Worm (Caenorhabditis elegans) whole organism, L4 larva: ENCODE results near the gene C50B6.9.

Source experiments
- F37D6.2 ChIP-seq: sonication (generic microtip); optimal IDR thresholded peaks from 2 replicates; lab custom pipeline; 2016; ENCODE audit warnings: mild to moderate bottlenecking, missing genetic modification characterization, missing compliant biosample characterization
- F49E8.2 ChIP-seq: sonication (generic microtip); optimal IDR thresholded peaks from 2 replicates; lab custom pipeline; 2016; ENCODE audit warnings: missing compliant biosample characterization, mild to moderate bottlenecking, missing genetic modification characterization, borderline replicate concordance
- R02D3.7 ChIP-seq: fragments of 150-350 bp; sonication (generic microtip); optimal IDR thresholded peaks from 3 replicates; lab custom pipeline; 2014; ENCODE audit warnings: missing biosample characterization, missing genetic modification characterization
- T20F7.1 ChIP-seq: fragments of 200-800 bp; sonication (Bioruptor generic); optimal IDR thresholded peaks from 2 replicates; lab custom pipeline; 2018; ENCODE audit warnings: mild to moderate bottlenecking, missing genetic modification characterization, missing compliant biosample characterization
- aha-1 ChIP-seq: fragments of 150-350 bp; peaks from one replicate; lab custom pipeline; 2014; ENCODE audit warnings: missing biosample characterization, missing genetic modification characterization
- aly-2 ChIP-seq: sonication (generic microtip); optimal IDR thresholded peaks from 2 replicates; lab custom pipeline; 2018; ENCODE audit warnings: missing biosample characterization, missing genetic modification characterization
- ama-1 ChIP-seq: fragments of 150-350 bp; optimal IDR thresholded peaks from 2 replicates; lab custom pipeline; 2014; ENCODE audit warnings: inconsistent platforms, mixed read lengths
- ceh-32 ChIP-seq: sonication (generic microtip); optimal IDR thresholded peaks from 2 replicates; lab custom pipeline; 2016; ENCODE audit warnings: mild to moderate bottlenecking, missing genetic modification characterization, missing compliant biosample characterization; ENCODE audit not compliant: poor library complexity
- cey-2 ChIP-seq: sonication (generic microtip); optimal IDR thresholded peaks from 3 replicates; lab custom pipeline; 2017; ENCODE audit warnings: missing genetic modification characterization, mild to moderate bottlenecking, missing compliant biosample characterization, antibody characterized with exemption, borderline replicate concordance; ENCODE audit not compliant: insufficient read depth
- daf-16 ChIP-seq, 3 experiments: sonication (generic microtip); optimal IDR thresholded peaks; 2 replicates each; lab custom pipeline; 2016 to 2017; ENCODE audit warnings: missing genetic modification characterization in 3 of 3, missing genetic modification reagents in 3 of 3, mild to moderate bottlenecking in 2 of 3, missing compliant biosample characterization in 2 of 3, missing biosample characterization in 1 of 3, moderate library complexity in 1 of 3
- daf-8 ChIP-seq: fragments of 200-800 bp; sonication (Bioruptor generic); IDR thresholded peaks from 2 replicates; pipeline ENCODE4 v1.3.6; 2022; ENCODE audit warnings: missing genetic modification characterization, missing compliant biosample characterization
- dmd-6 ChIP-seq: fragments of 200-800 bp; sonication (Bioruptor generic); IDR thresholded peaks from 2 replicates; pipeline ENCODE4 v1.3.6; 2022; ENCODE audit warnings: missing genetic modification reagents, missing genetic modification characterization, missing compliant biosample characterization
- duxl-1 ChIP-seq: sonication (generic microtip); optimal IDR thresholded peaks from 2 replicates; lab custom pipeline; 2016; ENCODE audit warnings: mild to moderate bottlenecking, missing genetic modification characterization, moderate library complexity, missing compliant biosample characterization; ENCODE audit not compliant: poor library complexity
- dve-1 ChIP-seq: sonication (generic microtip); optimal IDR thresholded peaks from 2 replicates; lab custom pipeline; 2017; ENCODE audit warnings: antibody characterized with exemption, mild to moderate bottlenecking, missing genetic modification characterization, missing compliant biosample characterization; ENCODE audit not compliant: insufficient read depth
- egl-43 ChIP-seq: fragments of 200-800 bp; sonication (Bioruptor generic); IDR thresholded peaks from 2 replicates; pipeline ENCODE4 v1.3.6; 2022; ENCODE audit warnings: missing genetic modification reagents, missing genetic modification characterization, missing compliant biosample characterization
- hlh-11 ChIP-seq: fragments of 200-800 bp; sonication (Bioruptor generic); optimal IDR thresholded peaks from 2 replicates; lab custom pipeline; 2018; ENCODE audit warnings: mild to moderate bottlenecking, missing genetic modification characterization, missing compliant biosample characterization
- hlh-30 ChIP-seq: sonication (generic microtip); optimal IDR thresholded peaks from 2 replicates; lab custom pipeline; 2017; ENCODE audit warnings: antibody characterized with exemption, mild to moderate bottlenecking, missing genetic modification characterization, missing compliant biosample characterization; ENCODE audit not compliant: insufficient read depth
- lin-1 ChIP-seq: fragments of 200-800 bp; sonication (Bioruptor generic); IDR thresholded peaks from 2 replicates; pipeline ENCODE4 v1.3.6; 2022; ENCODE audit warnings: missing genetic modification reagents, missing genetic modification characterization, missing compliant biosample characterization
- lin-38 ChIP-seq: fragments of 200-800 bp; sonication (Bioruptor generic); IDR thresholded peaks from 2 replicates; pipeline ENCODE4 v1.3.6; 2022; ENCODE audit warnings: missing genetic modification reagents, missing genetic modification characterization, missing compliant biosample characterization
- lin-39 ChIP-seq: fragments of 150-350 bp; optimal IDR thresholded peaks from 2 replicates; lab custom pipeline; 2014; ENCODE audit warnings: missing biosample characterization, missing genetic modification reagents, missing genetic modification characterization
- lsy-2 ChIP-seq, 2 experiments: fragments of 150-350 bp in 1 of 2; sonication (generic microtip) in 1 of 2; optimal IDR thresholded peaks; 2 replicates each; lab custom pipeline; 2014 to 2017; ENCODE audit warnings: missing biosample characterization in 2 of 2, missing genetic modification characterization in 2 of 2
- madf-5 ChIP-seq, 2 experiments: fragments of 200-800 bp; sonication (Bioruptor generic); IDR thresholded peaks; 2 replicates each; pipeline ENCODE4 v1.3.6; 2022; ENCODE audit warnings: missing compliant biosample characterization in 2 of 2, missing genetic modification characterization in 2 of 2
- mdl-1 ChIP-seq, 2 experiments: fragments of 150-350 bp in 1 of 2; sonication (generic microtip) in 1 of 2; optimal IDR thresholded peaks; 2 replicates each; lab custom pipeline; 2014 to 2017; ENCODE audit warnings: missing biosample characterization in 2 of 2, missing genetic modification characterization in 2 of 2
- mep-1 ChIP-seq: fragments of 150-350 bp; sonication (generic microtip); optimal IDR thresholded peaks from 3 replicates; lab custom pipeline; 2014; ENCODE audit warnings: missing biosample characterization, missing genetic modification characterization
- mes-2 ChIP-seq: sonication (generic microtip); optimal IDR thresholded peaks from 2 replicates; lab custom pipeline; 2016; ENCODE audit warnings: missing genotype, mild to moderate bottlenecking, missing genetic modification characterization, missing compliant biosample characterization; ENCODE audit not compliant: poor library complexity, severe bottlenecking
- mxl-3 ChIP-seq: fragments of 200-800 bp; sonication (Bioruptor generic); optimal IDR thresholded peaks from 2 replicates; lab custom pipeline; 2018; ENCODE audit warnings: mild to moderate bottlenecking, missing genetic modification characterization, missing compliant biosample characterization
- nhr-102 ChIP-seq: sonication (generic microtip); optimal IDR thresholded peaks from 2 replicates; lab custom pipeline; 2016; ENCODE audit warnings: mild to moderate bottlenecking, missing genetic modification characterization, moderate library complexity, missing compliant biosample characterization
- nhr-25 ChIP-seq: sonication (generic microtip); optimal IDR thresholded peaks from 2 replicates; lab custom pipeline; 2017; ENCODE audit warnings: missing genetic modification characterization, mild to moderate bottlenecking, missing compliant biosample characterization, antibody characterized with exemption, moderate library complexity, borderline replicate concordance; ENCODE audit not compliant: insufficient read depth
- nhr-28 ChIP-seq: fragments of 150-350 bp; optimal IDR thresholded peaks from 2 replicates; lab custom pipeline; 2014; ENCODE audit warnings: missing biosample characterization, missing genetic modification characterization
- nhr-48 ChIP-seq: sonication (generic microtip); optimal IDR thresholded peaks from 2 replicates; lab custom pipeline; 2016; ENCODE audit warnings: mild to moderate bottlenecking, missing genetic modification characterization, missing compliant biosample characterization
- pha-4 ChIP-seq, 2 experiments: fragments of 150-350 bp in 1 of 2; fragments of 200-800 bp in 1 of 2; sonication (Bioruptor generic) in 1 of 2; IDR thresholded peaks in 1 of 2; optimal IDR thresholded peaks in 1 of 2; 2 replicates each; pipeline versions ENCODE4 v1.3.6 to Lab custom; 2014 to 2022; ENCODE audit warnings: missing genetic modification characterization in 2 of 2, missing genetic modification reagents in 2 of 2, missing biosample characterization in 1 of 2, missing compliant biosample characterization in 1 of 2
- pqm-1 ChIP-seq: sonication (generic microtip); optimal IDR thresholded peaks from 2 replicates; lab custom pipeline; 2017; ENCODE audit warnings: missing biosample characterization, missing genetic modification characterization
- saeg-2 ChIP-seq: fragments of 200-800 bp; sonication (Bioruptor generic); IDR thresholded peaks from 2 replicates; pipeline ENCODE4 v1.3.6; 2022; ENCODE audit warnings: missing genetic modification reagents, missing genetic modification characterization, missing compliant biosample characterization
- spr-1 ChIP-seq: sonication (generic microtip); optimal IDR thresholded peaks from 2 replicates; lab custom pipeline; 2016; ENCODE audit warnings: mild to moderate bottlenecking, missing genetic modification characterization, missing compliant biosample characterization
- unc-62 ChIP-seq, 3 experiments: fragments of 150-350 bp in 1 of 3; sonication (generic microtip); optimal IDR thresholded peaks in 2 of 3; peaks in 1 of 3; 1 replicate in 1 of 3; 2 replicates in 2 of 3; lab custom pipeline; 2014 to 2017; ENCODE audit warnings: missing biosample characterization in 3 of 3, missing genetic modification characterization in 3 of 3, missing genetic modification reagents in 3 of 3, missing genotype in 1 of 3
- zfp-3 ChIP-seq: fragments of 200-800 bp; sonication (Bioruptor generic); conservative IDR thresholded peaks from 2 replicates; pipeline ENCODE4 v1.3.6; 2022; ENCODE audit warnings: missing genetic modification reagents, missing genetic modification characterization, missing compliant biosample characterization
- ztf-7 ChIP-seq: fragments of 150-350 bp; optimal IDR thresholded peaks from 2 replicates; lab custom pipeline; 2014; ENCODE audit warnings: missing biosample characterization, missing genetic modification characterization

The C50B6.9 gene

DNA sequence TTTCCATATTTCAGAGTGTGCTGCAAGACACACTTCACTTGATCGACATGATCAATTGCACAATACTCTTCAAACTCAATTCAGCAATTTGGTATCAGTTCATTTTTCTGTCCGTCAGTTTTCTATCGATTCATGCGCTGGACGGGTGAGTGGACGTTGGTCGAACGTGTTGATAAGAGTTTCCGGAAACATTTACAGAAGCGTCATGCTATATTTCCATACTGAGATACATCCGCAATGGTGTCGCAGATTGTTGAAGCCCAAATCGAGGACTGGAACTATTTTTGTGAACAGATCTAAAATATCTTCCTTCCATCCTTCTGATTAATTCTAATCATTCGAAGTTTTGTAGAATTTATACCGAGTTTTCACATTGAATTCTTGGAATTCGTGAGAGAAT, 33.5 kb downstream of the C50B6.9 start (continued):
- TF ChIP-seq aly-2 (tag; lab: Kevin White, UChicago) = no peak
- TF ChIP-seq pqm-1 (tag; lab: Kevin White, UChicago) = peak; percentile 54
- TF ChIP-seq unc-62 (GFP tag; optimal IDR thresholded peaks at IDR 0.05 in 1 of 2; lab: Kevin White, UChicago) = peak in 1 of 2 experiments; percentile 6
- TF ChIP-seq unc-62 (tag; optimal IDR thresholded peaks at IDR 0.05; lab: Kevin White, UChicago) = no peak
- no peak for TF ChIP-seq R02D3.7
- TF ChIP-seq lsy-2 (tag; optimal IDR thresholded peaks at IDR 0.05; lab: Kevin White, UChicago) = no peak
- no peak for TF ChIP-seq mes-2 (tag; lab: Kevin White, UChicago)
- TF ChIP-seq mxl-3 (GFP tag; lab: Kevin White, UChicago) = peak; percentile 66
- no peak for TF ChIP-seq egl-43
- TF ChIP-seq saeg-2 = no peak
- TF ChIP-seq lin-38 (GFP tag; lab: Robert Waterston, UW) = no peak
- peak; percentile 41 for TF ChIP-seq dve-1 (tag; lab: Kevin White, UChicago)
- no peak for TF ChIP-seq F49E8.2 (tag; lab: Kevin White, UChicago)
- TF ChIP-seq T20F7.1 (GFP tag; lab: Kevin White, UChicago) = peak; percentile 31
- TF ChIP-seq daf-16 (GFP tag; optimal IDR thresholded peaks at IDR 0.05; lab: Kevin White, UChicago) = no peak
- TF ChIP-seq daf-16 (tag; optimal IDR thresholded peaks at IDR 0.05; lab: Kevin White, UChicago) = peak; percentile 68
- TF ChIP-seq lin-1 (GFP tag; lab: Robert Waterston, UW) = peak; percentile 23; the same call in 1 of the 2 replicates
- peak in 1 of 2 experiments; percentile 7 for TF ChIP-seq mdl-1 (tag; optimal IDR thresholded peaks at IDR 0.05; lab: Kevin White, UChicago)
- TF ChIP-seq nhr-28 (tag; lab: Kevin White, UChicago) = peak; percentile 55
- TF ChIP-seq mep-1 = peak; percentile 60
- no peak for TF ChIP-seq ceh-32 (tag; lab: Kevin White, UChicago)

DNA sequence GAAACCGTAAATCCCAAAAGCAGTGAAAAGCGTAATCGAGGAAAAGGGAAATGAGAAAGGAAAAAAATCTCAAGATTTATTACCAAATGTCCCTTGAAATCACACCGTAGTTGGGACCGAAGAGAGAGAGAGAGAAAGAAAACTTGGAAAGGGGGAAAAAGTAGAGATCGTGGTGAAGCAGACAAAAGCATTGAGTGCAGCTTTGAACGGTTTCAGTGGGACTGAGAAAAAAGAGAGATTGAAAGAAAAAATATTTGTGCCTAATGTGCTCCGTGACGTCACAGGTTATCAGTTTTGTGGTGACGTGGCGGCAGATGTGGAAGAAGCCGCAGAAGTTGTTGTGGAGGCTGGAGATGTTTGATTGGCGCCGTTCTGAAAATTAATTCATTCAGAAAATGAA, 34.1 kb downstream of the C50B6.9 start:
- no peak for TF ChIP-seq F37D6.2 (tag; lab: Kevin White, UChicago)
- no peak for TF ChIP-seq zfp-3 (GFP tag; lab: Robert Waterston, UW)
- TF ChIP-seq nhr-25 = peak; percentile 23
- TF ChIP-seq aha-1 (tag; lab: Kevin White, UChicago) = peak; percentile 92
- TF ChIP-seq ama-1 = no peak
- TF ChIP-seq duxl-1 (tag; lab: Kevin White, UChicago) = peak; percentile 26

DNA sequence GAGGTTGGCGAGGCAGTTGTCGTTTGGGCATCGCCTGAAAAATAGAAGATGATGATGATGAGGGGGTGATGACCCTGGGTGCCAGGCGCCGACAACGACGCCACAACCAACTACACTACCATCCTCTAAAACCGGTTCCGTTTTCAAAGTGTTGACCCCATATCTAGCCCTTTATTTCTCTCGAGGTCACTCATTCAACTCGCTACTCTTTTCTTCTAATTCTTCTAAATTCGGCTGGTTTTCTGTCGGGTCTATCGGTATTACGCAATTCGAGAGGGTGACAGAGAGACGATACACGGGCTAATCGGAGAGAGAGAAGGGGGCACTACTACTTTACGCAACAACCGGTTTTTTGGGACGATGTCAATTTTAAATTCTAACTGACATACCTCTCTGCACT, 35.2 kb downstream of the C50B6.9 start:
- no peak for TF ChIP-seq pha-4 (GFP tag; IDR thresholded peaks at IDR 0.05; lab: Robert Waterston, UW)
- no peak for TF ChIP-seq pha-4 (tag; optimal IDR thresholded peaks at IDR 0.05; lab: Kevin White, UChicago)
- TF ChIP-seq spr-1 (tag; lab: Kevin White, UChicago) = no peak
- TF ChIP-seq mxl-3 (GFP tag; lab: Kevin White, UChicago) = peak; percentile 57
- peak; percentile 94 for TF ChIP-seq nhr-25
- TF ChIP-seq lin-38 (GFP tag; lab: Robert Waterston, UW) = peak; percentile 38
- TF ChIP-seq lin-39 (tag; lab: Kevin White, UChicago) = no peak
- TF ChIP-seq madf-5 (GFP tag; IDR thresholded peaks at IDR 0.05; lab: Robert Waterston, UW) = 0 out of 4 replicates have a peak, but pooled peaks of 1 of the 2 experiments have one; percentile 44
- peak; percentile 21 to 43 for TF ChIP-seq lsy-2 (tag; optimal IDR thresholded peaks at IDR 0.05; lab: Kevin White, UChicago)
- peak; percentile 72 for TF ChIP-seq hlh-11
- TF ChIP-seq mdl-1 (tag; optimal IDR thresholded peaks at IDR 0.05; lab: Kevin White, UChicago) = peak in 1 of 2 experiments; percentile 68
- TF ChIP-seq daf-8 = no peak
- TF ChIP-seq nhr-48 (tag; lab: Kevin White, UChicago) = peak; percentile 62
- TF ChIP-seq ztf-7 (tag; lab: Kevin White, UChicago) = no peak
- TF ChIP-seq dmd-6 (GFP tag; lab: Robert Waterston, UW) = peak; percentile 19; the same call in 1 of the 2 replicates
- peak; percentile 49 for TF ChIP-seq mes-2 (tag; lab: Kevin White, UChicago)
- TF ChIP-seq nhr-102 (tag; lab: Kevin White, UChicago) = peak; percentile 6
- TF ChIP-seq dve-1 (tag; lab: Kevin White, UChicago) = peak; percentile 26
- peak; percentile 56 for TF ChIP-seq hlh-30 (tag; lab: Kevin White, UChicago)
- peak; percentile 74 for TF ChIP-seq mep-1
- peak; percentile 46 for TF ChIP-seq ama-1
- peak; percentile 1 for TF ChIP-seq cey-2
- peak; percentile 90 for TF ChIP-seq nhr-28 (tag; lab: Kevin White, UChicago)
- TF ChIP-seq aha-1 (tag; lab: Kevin White, UChicago) = peak; percentile 96
- TF ChIP-seq, all 104 proteins: peak for 18
